Worm (Caenorhabditis elegans) whole organism, midembryonic: ENCODE results near the gene flp-1.

ENCODE experiments used
- T22C8.4 ChIP-seq: fragments of 200-800 bp; sonication (Bioruptor generic); IDR thresholded peaks from 2 replicates; pipeline ENCODE4 v1.3.6; 2022; ENCODE audit warnings: missing genetic modification characterization, missing compliant biosample characterization
- cog-1 ChIP-seq: sonication (generic microtip); optimal IDR thresholded peaks from 2 replicates; lab custom pipeline; 2016; ENCODE audit warnings: missing genetic modification characterization, missing compliant biosample characterization
- flt-1 ChIP-seq: fragments of 200-800 bp; sonication (Bioruptor generic); IDR thresholded peaks from 2 replicates; pipeline ENCODE4 v1.3.6; 2022; ENCODE audit warnings: missing genetic modification characterization, missing compliant biosample characterization
- klf-2 ChIP-seq: fragments of 200-800 bp; sonication (Bioruptor generic); conservative IDR thresholded peaks from 2 replicates; pipeline ENCODE4 v1.3.6; 2022; ENCODE audit warnings: missing genetic modification reagents, missing genetic modification characterization, missing compliant biosample characterization
- med-1 ChIP-seq: sonication (generic microtip); optimal IDR thresholded peaks from 2 replicates; lab custom pipeline; 2017; ENCODE audit warnings: missing genetic modification characterization, mild to moderate bottlenecking, missing compliant biosample characterization, antibody characterized with exemption, missing genetic modification reagents; ENCODE audit not compliant: insufficient read depth
- ref-1 ChIP-seq: fragments of 200-800 bp; sonication (Bioruptor generic); conservative IDR thresholded peaks from 2 replicates; pipeline ENCODE4 v1.3.6; 2022; ENCODE audit warnings: missing genetic modification reagents, missing genetic modification characterization, missing compliant biosample characterization
- tab-1 ChIP-seq: fragments of 200-800 bp; sonication (Bioruptor generic); IDR thresholded peaks from 2 replicates; pipeline ENCODE4 v1.3.6; 2022; ENCODE audit warnings: missing genetic modification characterization, missing compliant biosample characterization
- ztf-23 ChIP-seq: fragments of 200-800 bp; sonication (Bioruptor generic); IDR thresholded peaks from 2 replicates; pipeline ENCODE4 v1.3.6; 2022; ENCODE audit warnings: missing genetic modification reagents, missing genetic modification characterization, missing compliant biosample characterization
- ztf-29 ChIP-seq: fragments of 200-800 bp; sonication (Bioruptor generic); IDR thresholded peaks from 2 replicates; pipeline ENCODE4 v1.3.6; 2022; ENCODE audit warnings: missing genetic modification reagents, missing genetic modification characterization, missing compliant biosample characterization

DNA sequence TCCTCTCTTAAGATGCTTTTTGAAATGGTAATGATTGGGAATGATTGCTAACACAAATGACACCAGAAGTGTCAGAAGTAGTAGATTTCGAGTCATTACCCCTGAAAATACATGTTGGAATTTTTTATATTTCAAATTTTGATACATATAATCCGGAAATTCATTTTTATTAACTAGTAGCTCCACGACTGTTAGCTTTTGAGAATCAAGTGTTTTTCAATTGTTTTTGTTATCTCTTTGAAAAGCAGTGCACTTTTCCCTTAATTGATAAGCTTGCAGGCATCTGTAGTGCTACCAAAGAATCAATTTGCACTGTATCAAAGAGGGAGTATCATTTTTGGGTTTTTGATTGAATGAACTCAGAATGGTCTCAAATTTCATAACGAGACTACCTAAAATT lies 20.5 kb downstream of the flp-1 start, which contains the start of gene pcp-2:
- TF ChIP-seq ref-1 (GFP tag; lab: Robert Waterston, UW), result no peak
- TF ChIP-seq ztf-23, result no peak
- no peak for TF ChIP-seq cog-1 (tag; lab: Kevin White, UChicago)
- no peak for TF ChIP-seq flt-1 (GFP tag; lab: Robert Waterston, UW)
- TF ChIP-seq klf-2 (GFP tag; lab: Robert Waterston, UW), result no peak
- no peak for TF ChIP-seq med-1 (GFP tag; lab: Kevin White, UChicago)
- TF ChIP-seq ztf-29 (GFP tag; lab: Robert Waterston, UW), result no peak
- TF ChIP-seq tab-1, result no peak
- TF ChIP-seq T22C8.4 (GFP tag; lab: Robert Waterston, UW), result no peak
